Worm (Caenorhabditis elegans) whole organism, L2 larva: ENCODE data around the gene rpl-37.

Experiments used
- F13H6.1 ChIP-seq: sonication (generic microtip); optimal IDR thresholded peaks from 2 replicates; lab custom pipeline; 2016; ENCODE audit warnings: missing genetic modification characterization, missing compliant biosample characterization
- Y55F3AM.14 ChIP-seq: fragments of 200-800 bp; sonication (Bioruptor generic); optimal IDR thresholded peaks from 2 replicates; lab custom pipeline; 2018; ENCODE audit warnings: mild to moderate bottlenecking, missing genetic modification characterization, missing compliant biosample characterization
- alr-1 ChIP-seq: fragments of 150-350 bp; optimal IDR thresholded peaks from 2 replicates; lab custom pipeline; 2014; ENCODE audit warnings: missing biosample characterization, missing genetic modification characterization
- aly-2 ChIP-seq: fragments of 150-350 bp; optimal IDR thresholded peaks from 2 replicates; lab custom pipeline; 2014; ENCODE audit warnings: missing biosample characterization, missing genetic modification characterization
- ama-1 ChIP-seq: fragments of 150-350 bp; optimal IDR thresholded peaks from 2 replicates; lab custom pipeline; 2018; ENCODE audit warnings: inconsistent platforms
- dmd-4 ChIP-seq: sonication (generic microtip); optimal IDR thresholded peaks from 2 replicates; lab custom pipeline; 2017; ENCODE audit warnings: missing biosample characterization, missing genetic modification characterization
- elt-1 ChIP-seq: fragments of 150-350 bp; optimal IDR thresholded peaks from 2 replicates; lab custom pipeline; 2014; ENCODE audit warnings: missing biosample characterization, missing genetic modification characterization
- fos-1 ChIP-seq: fragments of 150-350 bp; optimal IDR thresholded peaks from 2 replicates; lab custom pipeline; 2014; ENCODE audit warnings: missing biosample characterization, missing genetic modification characterization
- gmeb-1 ChIP-seq: fragments of 150-350 bp; optimal IDR thresholded peaks from 2 replicates; lab custom pipeline; 2014; ENCODE audit warnings: missing biosample characterization, missing genetic modification characterization
- lin-13 ChIP-seq: fragments of 150-350 bp; optimal IDR thresholded peaks from 2 replicates; lab custom pipeline; 2014; ENCODE audit warnings: missing biosample characterization, missing genetic modification reagents, missing genetic modification characterization
- lsy-2 ChIP-seq, 2 experiments: fragments of 150-350 bp in 1 of 2; sonication (generic microtip) in 1 of 2; optimal IDR thresholded peaks; 2 replicates each; lab custom pipeline; 2014 to 2017; ENCODE audit warnings: missing biosample characterization in 2 of 2, missing genetic modification characterization in 2 of 2
- mbf-1 ChIP-seq: sonication (generic microtip); optimal IDR thresholded peaks from 2 replicates; lab custom pipeline; 2017; ENCODE audit warnings: missing biosample characterization, missing genetic modification characterization
- mdl-1 ChIP-seq, 2 experiments: fragments of 150-350 bp in 1 of 2; sonication (generic microtip) in 1 of 2; optimal IDR thresholded peaks; 2 replicates each; lab custom pipeline; 2017; ENCODE audit warnings: missing biosample characterization in 2 of 2, missing genetic modification characterization in 2 of 2
- nhr-10 ChIP-seq: sonication (generic microtip); optimal IDR thresholded peaks from 2 replicates; lab custom pipeline; 2017; ENCODE audit warnings: missing biosample characterization, missing genetic modification characterization
- nhr-11 ChIP-seq: fragments of 150-350 bp; optimal IDR thresholded peaks from 2 replicates; lab custom pipeline; 2014; ENCODE audit warnings: missing biosample characterization, missing genetic modification characterization
- nhr-12 ChIP-seq: fragments of 150-350 bp; optimal IDR thresholded peaks from 2 replicates; lab custom pipeline; 2014; ENCODE audit warnings: missing biosample characterization, missing genetic modification characterization
- nhr-129 ChIP-seq: fragments of 150-350 bp; optimal IDR thresholded peaks from 2 replicates; lab custom pipeline; 2014; ENCODE audit warnings: missing biosample characterization, missing genetic modification characterization
- nhr-6 ChIP-seq: fragments of 150-350 bp; optimal IDR thresholded peaks from 2 replicates; lab custom pipeline; 2014; ENCODE audit warnings: missing biosample characterization, missing genetic modification characterization
- nhr-77 ChIP-seq: fragments of 150-350 bp; optimal IDR thresholded peaks from 2 replicates; lab custom pipeline; 2014; ENCODE audit warnings: missing biosample characterization, missing genetic modification characterization
- peb-1 ChIP-seq: fragments of 150-350 bp; optimal IDR thresholded peaks from 2 replicates; lab custom pipeline; 2014; ENCODE audit warnings: missing biosample characterization, missing genetic modification characterization
- sem-4 ChIP-seq: fragments of 150-350 bp; optimal IDR thresholded peaks from 2 replicates; lab custom pipeline; 2014; ENCODE audit warnings: missing biosample characterization, missing genetic modification reagents, missing genetic modification characterization
- sma-9 ChIP-seq, 2 experiments: fragments of 150-350 bp in 1 of 2; sonication (generic microtip) in 1 of 2; optimal IDR thresholded peaks; 2 replicates each; lab custom pipeline; 2014 to 2016; ENCODE audit warnings: missing genetic modification characterization in 2 of 2, mild to moderate bottlenecking in 1 of 2, missing biosample characterization in 1 of 2, missing compliant biosample characterization in 1 of 2, missing genetic modification reagents in 1 of 2, moderate library complexity in 1 of 2
- unc-39 ChIP-seq: fragments of 150-350 bp; optimal IDR thresholded peaks from 2 replicates; lab custom pipeline; 2014; ENCODE audit warnings: missing biosample characterization, missing genetic modification characterization
- ztf-1 ChIP-seq: fragments of 200-800 bp; sonication (Bioruptor generic); conservative IDR thresholded peaks from 2 replicates; pipeline ENCODE4 v1.3.6; 2022; ENCODE audit warnings: missing genetic modification characterization, missing compliant biosample characterization
- ztf-11 ChIP-seq: sonication (generic microtip); optimal IDR thresholded peaks from 2 replicates; lab custom pipeline; 2017; ENCODE audit warnings: missing biosample characterization, missing genetic modification characterization

The rpl-37 gene

DNA sequence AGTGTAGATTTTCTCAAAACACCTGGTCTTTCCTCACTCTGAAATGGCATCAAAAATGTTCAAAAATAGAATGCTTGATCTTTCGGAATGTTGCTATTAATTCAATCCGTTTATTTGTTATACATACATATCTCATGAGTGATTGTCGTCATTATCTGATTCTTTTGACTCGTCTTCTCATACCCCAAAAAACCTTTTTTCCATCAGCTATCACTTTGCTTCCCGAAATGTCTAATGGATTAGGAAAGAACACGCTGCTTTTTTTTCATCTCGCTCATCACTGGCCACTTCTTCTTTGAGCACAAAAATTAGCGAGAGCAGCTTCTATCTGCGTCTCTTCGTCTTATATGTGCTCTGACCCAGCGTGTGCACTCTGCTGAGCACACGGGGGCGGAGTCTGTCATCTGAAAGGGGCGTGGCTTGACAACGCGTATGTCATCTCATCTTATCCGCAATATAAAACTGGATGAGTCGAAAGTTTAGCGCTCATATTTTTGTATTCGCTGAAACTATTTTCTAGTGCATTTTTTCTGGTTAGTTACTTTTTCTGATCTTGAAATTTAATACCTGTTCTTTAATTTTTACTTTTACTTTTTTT lies 36.4 kb downstream of the rpl-37 start:
- TF ChIP-seq ztf-11 (no peak), nhr-6 (tag; lab: Kevin White, UChicago) (no peak), peb-1 (tag; lab: Kevin White, UChicago) (no peak), mdl-1 (tag; optimal IDR thresholded peaks at IDR 0.05; lab: Kevin White, UChicago) (no peak), ama-1 (no peak), nhr-10 (tag; lab: Kevin White, UChicago) (no peak)

DNA sequence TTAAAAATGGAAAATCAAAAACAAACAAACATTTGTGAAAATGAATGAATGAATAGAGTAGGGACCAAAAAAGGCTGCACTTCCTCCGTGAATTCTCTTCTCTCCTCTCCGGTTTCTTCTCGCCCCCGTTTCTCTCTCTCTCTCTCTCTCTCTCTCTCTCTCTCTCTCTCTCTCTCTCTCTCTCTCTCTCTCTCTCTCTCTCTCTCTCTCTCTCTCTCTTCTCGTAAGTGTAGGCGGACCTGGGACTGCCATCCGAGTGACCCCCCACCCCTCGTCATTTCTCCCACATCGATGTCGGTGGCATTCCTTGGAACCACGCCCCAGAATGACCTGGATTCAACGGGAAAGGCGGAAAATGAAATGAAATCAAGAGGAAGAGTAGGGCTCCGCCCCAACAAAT lies 38.3 kb downstream of the rpl-37 start:
- TF ChIP-seq alr-1 (tag; lab: Kevin White, UChicago) (no peak), nhr-11 (tag; lab: Kevin White, UChicago) (no peak), elt-1 (tag; lab: Kevin White, UChicago) (no peak)

DNA sequence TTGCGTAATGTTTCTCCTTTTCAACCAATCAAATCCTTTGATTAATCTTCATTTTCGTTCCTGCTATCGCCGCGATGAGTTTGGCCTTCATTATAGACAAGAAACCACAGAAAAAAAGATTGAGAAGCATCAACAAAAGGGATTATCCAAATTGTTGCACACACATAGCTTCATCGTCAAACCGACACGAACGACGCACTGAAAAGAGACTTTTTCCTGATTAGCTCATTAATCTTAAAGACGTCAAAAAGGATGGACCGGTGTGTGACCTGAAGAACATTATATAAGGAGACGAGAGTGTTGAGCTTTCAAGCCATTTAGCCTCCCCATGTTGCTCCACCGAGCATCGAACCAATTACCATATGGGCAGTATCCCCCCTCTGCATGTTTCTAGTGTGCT lies 41.3 kb downstream of the rpl-37 start:
- TF ChIP-seq unc-39 (no peak), peb-1 (tag; lab: Kevin White, UChicago) (no peak), aly-2 (tag; lab: Kevin White, UChicago) (no peak), ztf-11 (no peak)

DNA sequence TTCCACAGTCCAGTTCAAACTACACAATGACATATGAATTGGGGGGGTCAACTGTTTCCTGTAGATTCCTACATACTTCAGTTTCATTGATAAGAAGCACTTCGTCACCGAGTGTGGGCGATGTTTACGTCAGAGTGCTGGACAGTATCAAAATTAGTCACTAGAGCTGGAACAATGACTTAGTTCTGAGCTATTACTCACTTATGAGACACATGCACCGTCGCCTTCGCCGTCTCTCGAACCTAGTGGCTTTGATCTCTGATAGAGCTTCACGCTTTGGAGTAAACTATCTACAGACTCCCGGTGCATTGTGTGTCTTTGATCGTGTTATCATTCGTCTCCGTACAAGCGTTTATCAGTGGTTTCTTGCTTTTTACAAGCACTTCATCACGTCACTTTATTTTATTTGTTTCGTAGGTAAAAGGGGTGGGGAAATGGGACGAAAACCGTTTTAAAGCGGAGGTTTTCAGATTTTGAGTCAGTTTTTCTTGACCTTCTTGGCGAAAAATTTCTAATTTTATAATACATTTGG lies 43.0 kb downstream of the rpl-37 start:
- TF ChIP-seq peb-1 (tag; lab: Kevin White, UChicago) (no peak), nhr-12 (tag; lab: Kevin White, UChicago) (no peak), dmd-4 (no peak), fos-1 (tag; lab: Kevin White, UChicago) (peak; percentile 75), F13H6.1 (tag; lab: Kevin White, UChicago) (peak; percentile 3), sma-9 (GFP tag; optimal IDR thresholded peaks at IDR 0.05; lab: Kevin White, UChicago) (peak; percentile 63), sma-9 (tag; optimal IDR thresholded peaks at IDR 0.05; lab: Kevin White, UChicago) (no peak), Y55F3AM.14 (GFP tag; lab: Kevin White, UChicago) (no peak), gmeb-1 (tag; lab: Kevin White, UChicago) (no peak), nhr-129 (no peak)

DNA sequence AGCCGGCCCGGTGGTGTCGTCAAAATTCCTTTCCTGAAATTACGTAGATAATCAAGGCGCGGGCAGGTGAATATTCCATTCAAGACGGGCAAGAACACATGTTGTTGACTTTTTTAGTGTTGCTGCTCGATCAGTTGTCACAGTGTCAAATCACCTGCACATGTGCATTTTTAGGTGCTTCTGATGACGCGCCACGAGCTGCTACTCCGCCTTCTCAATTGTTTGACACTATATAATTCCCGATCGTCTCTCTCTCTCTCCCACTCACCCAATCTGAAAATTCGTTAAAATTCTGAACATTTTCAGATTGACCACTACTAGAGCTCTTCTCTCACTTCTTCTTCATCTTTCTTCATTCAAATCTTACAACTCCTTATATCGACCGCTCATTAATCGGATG lies 44.8 kb downstream of the rpl-37 start, which contains the start of gene nhr-6:
Gene nhr-6, plus strand, starts transcription at position 301 of the 400 bp plus-strand sequence.
- TF ChIP-seq lin-13 (GFP tag; lab: Kevin White, UChicago) (no peak), ama-1 (no peak), nhr-77 (tag; lab: Kevin White, UChicago) (no peak), mbf-1 (tag; lab: Kevin White, UChicago) (no peak), alr-1 (tag; lab: Kevin White, UChicago) (no peak), lsy-2 (tag; optimal IDR thresholded peaks at IDR 0.05; lab: Kevin White, UChicago) (no peak), sem-4 (no peak), elt-1 (tag; lab: Kevin White, UChicago) (no peak), ztf-1 (GFP tag; lab: Robert Waterston, UW) (no peak)
